Fruit fly (Drosophila melanogaster) whole organism, embryonic: ENCODE results near the gene CG13043.

ENCODE experiments used
- CG11723 ChIP-seq: fragments of 200-800 bp; sonication (Bioruptor generic); optimal IDR thresholded peaks from 2 replicates; lab custom pipeline; 2017; ENCODE audit warnings: missing biosample characterization, mild to moderate bottlenecking, missing genetic modification characterization
- CG13287 ChIP-seq: fragments of 200-800 bp; sonication (Bioruptor generic); IDR thresholded peaks from 2 replicates; pipeline ENCODE4 v1.3.6; 2022; ENCODE audit warnings: missing biosample characterization, missing genetic modification characterization; ENCODE audit not compliant: partially characterized antibody
- CG13296 ChIP-seq: fragments of 200-800 bp; sonication (Bioruptor generic); optimal IDR thresholded peaks from 3 replicates; lab custom pipeline; 2018; ENCODE audit warnings: missing biosample characterization, mild to moderate bottlenecking, missing genetic modification characterization
- CG14860 ChIP-seq: fragments of 200-800 bp; sonication (Bioruptor generic); IDR thresholded peaks from 3 replicates; pipeline ENCODE4 v1.3.6; 2022; ENCODE audit warnings: missing biosample characterization, missing genetic modification characterization; ENCODE audit not compliant: partially characterized antibody
- CG15269 ChIP-seq: fragments of 200-800 bp; sonication (Bioruptor generic); optimal IDR thresholded peaks from 2 replicates; lab custom pipeline; 2018; ENCODE audit warnings: missing biosample characterization, mild to moderate bottlenecking, missing genetic modification characterization, moderate library complexity
- CG15479 ChIP-seq: fragments of 200-800 bp; sonication (Bioruptor generic); optimal IDR thresholded peaks from 3 replicates; lab custom pipeline; 2019; ENCODE audit warnings: missing biosample characterization, mild to moderate bottlenecking, missing genetic modification characterization, moderate library complexity
- CG16815 ChIP-seq: fragments of 200-800 bp; sonication (Bioruptor generic); optimal IDR thresholded peaks from 3 replicates; lab custom pipeline; 2017; ENCODE audit warnings: missing biosample characterization, mild to moderate bottlenecking, missing genetic modification characterization
- CG17328 ChIP-seq: fragments of 200-800 bp; sonication (Bioruptor generic); IDR thresholded peaks from 2 replicates; pipeline ENCODE4 v1.3.6; 2022; ENCODE audit warnings: missing biosample characterization, missing genetic modification characterization
- CG17612 ChIP-seq: fragments of 200-800 bp; sonication (Bioruptor generic); IDR thresholded peaks from 2 replicates; pipeline ENCODE4 v1.3.6; 2022; ENCODE audit warnings: missing biosample characterization, missing genetic modification characterization
- CG18011 ChIP-seq: fragments of 200-800 bp; sonication (Bioruptor generic); optimal IDR thresholded peaks from 2 replicates; lab custom pipeline; 2017; ENCODE audit warnings: missing biosample characterization, missing genetic modification characterization, mild to moderate bottlenecking, moderate library complexity, missing genotype
- CG30403 ChIP-seq: fragments of 200-800 bp; sonication (Bioruptor generic); optimal IDR thresholded peaks from 3 replicates; lab custom pipeline; 2016; ENCODE audit warnings: missing biosample characterization, missing genetic modification characterization
- CG31365 ChIP-seq: fragments of 200-800 bp; sonication (Bioruptor generic); optimal IDR thresholded peaks from 2 replicates; lab custom pipeline; 2018; ENCODE audit warnings: missing biosample characterization, mild to moderate bottlenecking, missing genetic modification characterization
- CG3726 ChIP-seq: fragments of 200-800 bp; sonication (Bioruptor generic); IDR thresholded peaks from 3 replicates; pipeline ENCODE4, ENCODE4 v1.3.6; 2022; ENCODE audit warnings: missing biosample characterization, missing genetic modification characterization
- CG7271 ChIP-seq: fragments of 200-800 bp; sonication (Bioruptor generic); optimal IDR thresholded peaks from 2 replicates; lab custom pipeline; 2018; ENCODE audit warnings: missing biosample characterization, mild to moderate bottlenecking, missing genetic modification characterization, moderate library complexity
- CG7556 ChIP-seq: fragments of 200-800 bp; sonication (Bioruptor generic); optimal IDR thresholded peaks from 2 replicates; lab custom pipeline; 2017; ENCODE audit warnings: missing biosample characterization, mild to moderate bottlenecking, missing genetic modification characterization
- CG7928 ChIP-seq: fragments of 200-800 bp; sonication (Bioruptor generic); optimal IDR thresholded peaks from 2 replicates; lab custom pipeline; 2017; ENCODE audit warnings: missing biosample characterization, mild to moderate bottlenecking, missing genetic modification characterization
- CG9609 ChIP-seq: fragments of 200-800 bp; sonication (Bioruptor generic); optimal IDR thresholded peaks from 3 replicates; lab custom pipeline; 2016; ENCODE audit warnings: missing biosample characterization, missing genetic modification characterization
- CG9727 ChIP-seq: fragments of 200-800 bp; sonication (Bioruptor generic); optimal IDR thresholded peaks from 3 replicates; lab custom pipeline; 2017; ENCODE audit warnings: missing biosample characterization, mild to moderate bottlenecking, missing genetic modification characterization
- CG9876 ChIP-seq: fragments of 200-800 bp; sonication (Bioruptor generic); optimal IDR thresholded peaks from 2 replicates; lab custom pipeline; 2016; ENCODE audit warnings: missing biosample characterization, missing genetic modification characterization
- CkIIα-i1 ChIP-seq: fragments of 200-800 bp; sonication (Bioruptor generic); IDR thresholded peaks from 2 replicates; pipeline ENCODE4 v1.3.6; 2022; ENCODE audit warnings: missing biosample characterization, missing genetic modification characterization
- D19A ChIP-seq: fragments of 200-800 bp; optimal IDR thresholded peaks from 3 replicates; lab custom pipeline; 2019; ENCODE audit warnings: missing biosample characterization, mild to moderate bottlenecking, missing genetic modification characterization, moderate library complexity
- Dad ChIP-seq: fragments of 200-800 bp; sonication (Bioruptor generic); optimal IDR thresholded peaks from 3 replicates; lab custom pipeline; 2016; ENCODE audit warnings: missing biosample characterization, missing genetic modification characterization
- Doc3 ChIP-seq: fragments of 200-800 bp; sonication (Bioruptor generic); IDR thresholded peaks from 3 replicates; pipeline ENCODE4 v1.3.6; 2022; ENCODE audit warnings: missing biosample characterization, missing genetic modification characterization; ENCODE audit not compliant: partially characterized antibody
- Ets97D ChIP-seq: fragments of 200-800 bp; sonication (Bioruptor generic); optimal IDR thresholded peaks from 3 replicates; lab custom pipeline; 2016; ENCODE audit warnings: missing biosample characterization, missing genetic modification characterization
- H15 ChIP-seq: fragments of 200-800 bp; sonication (Bioruptor generic); IDR thresholded peaks from 3 replicates; pipeline ENCODE4 v1.3.6; 2022; ENCODE audit warnings: missing biosample characterization, missing genetic modification characterization
- HLH54F ChIP-seq: fragments of 200-800 bp; sonication (Bioruptor generic); optimal IDR thresholded peaks from 3 replicates; lab custom pipeline; 2016; ENCODE audit warnings: missing biosample characterization, missing genetic modification characterization
- HmgZ ChIP-seq: fragments of 200-800 bp; sonication (Bioruptor generic); optimal IDR thresholded peaks from 2 replicates; lab custom pipeline; 2018; ENCODE audit warnings: missing biosample characterization, mild to moderate bottlenecking, missing genetic modification characterization
- Hr39 ChIP-seq: fragments of >200 bp; optimal IDR thresholded peaks from 2 replicates; lab custom pipeline; 2017
- Hsf ChIP-seq: fragments of 200-800 bp; sonication (Bioruptor generic); optimal IDR thresholded peaks from 3 replicates; lab custom pipeline; 2016; ENCODE audit warnings: missing biosample characterization, missing genetic modification characterization
- NC2β ChIP-seq: fragments of 200-800 bp; sonication (Bioruptor generic); optimal IDR thresholded peaks from 2 replicates; lab custom pipeline; 2016; ENCODE audit warnings: missing biosample characterization, missing genetic modification characterization
- Oaz ChIP-seq: fragments of 200-800 bp; sonication (Bioruptor generic); IDR thresholded peaks from 2 replicates; pipeline ENCODE4 v1.3.6; 2022; ENCODE audit warnings: missing biosample characterization, missing genetic modification characterization
- Pdp1 ChIP-seq, 2 experiments: fragments of 200-800 bp; sonication (Bioruptor generic); optimal IDR thresholded peaks; 3 replicates each; lab custom pipeline; 2016; ENCODE audit warnings: missing biosample characterization in 2 of 2, missing genetic modification characterization in 2 of 2, mild to moderate bottlenecking in 1 of 2, moderate library complexity in 1 of 2
- Poxn ChIP-seq: fragments of 200-800 bp; sonication (Bioruptor generic); IDR thresholded peaks from 2 replicates; pipeline ENCODE4 v1.3.6; 2022; ENCODE audit warnings: missing biosample characterization, missing genetic modification characterization
- Ravus ChIP-seq: fragments of 200-800 bp; sonication (Bioruptor generic); IDR thresholded peaks from 2 replicates; pipeline ENCODE4 v1.3.6; 2022; ENCODE audit warnings: missing biosample characterization, missing genetic modification characterization
- Xrp1 ChIP-seq: fragments of 200-800 bp; sonication (Bioruptor generic); IDR thresholded peaks from 2 replicates; pipeline ENCODE4 v1.3.6; 2022; ENCODE audit warnings: missing biosample characterization, missing genetic modification characterization
- abd-A ChIP-seq: fragments of 200-800 bp; sonication (Bioruptor generic); optimal IDR thresholded peaks from 3 replicates; lab custom pipeline; 2019; ENCODE audit warnings: missing biosample characterization, mild to moderate bottlenecking, missing genetic modification characterization, moderate library complexity
- ato ChIP-seq: fragments of 200-800 bp; sonication (Bioruptor generic); IDR thresholded peaks from 2 replicates; pipeline ENCODE4 v1.3.6; 2022; ENCODE audit warnings: missing biosample characterization, missing genetic modification characterization; ENCODE audit not compliant: partially characterized antibody
- dati ChIP-seq: fragments of 200-800 bp; sonication (Bioruptor generic); IDR thresholded peaks from 2 replicates; pipeline ENCODE4 v1.3.6; 2022; ENCODE audit warnings: missing biosample characterization, missing genetic modification characterization
- disco-r ChIP-seq: fragments of 200-800 bp; sonication (Bioruptor generic); optimal IDR thresholded peaks from 2 replicates; lab custom pipeline; 2016; ENCODE audit warnings: missing biosample characterization, missing genetic modification characterization
- en ChIP-seq: fragments of 200-800 bp; sonication (Bioruptor generic); optimal IDR thresholded peaks from 2 replicates; lab custom pipeline; 2016; ENCODE audit warnings: missing biosample characterization, missing genetic modification characterization
- esg ChIP-seq: fragments of 200-800 bp; sonication (Bioruptor generic); conservative IDR thresholded peaks from 2 replicates; pipeline ENCODE4 v1.3.6; 2022; ENCODE audit warnings: missing biosample characterization, missing genetic modification characterization
- grn ChIP-seq: fragments of 200-800 bp; sonication (Bioruptor generic); optimal IDR thresholded peaks from 3 replicates; lab custom pipeline; 2017; ENCODE audit warnings: missing biosample characterization, missing genetic modification characterization
- ind ChIP-seq: fragments of 200-800 bp; sonication (Bioruptor generic); optimal IDR thresholded peaks from 3 replicates; lab custom pipeline; 2016; ENCODE audit warnings: missing biosample characterization, missing genetic modification characterization
- lmd ChIP-seq: fragments of 200-800 bp; sonication (Bioruptor generic); IDR thresholded peaks from 2 replicates; pipeline ENCODE4 v1.3.6; 2022; ENCODE audit warnings: missing biosample characterization, missing genetic modification characterization
- lov ChIP-seq, 2 experiments: fragments of 200-800 bp in 1 of 2; fragments of >200 bp in 1 of 2; sonication (Bioruptor generic) in 1 of 2; IDR thresholded peaks in 1 of 2; optimal IDR thresholded peaks in 1 of 2; 2 replicates in 1 of 2; 3 replicates in 1 of 2; pipeline versions ENCODE4 v1.3.6 to Lab custom; 2017 to 2022; ENCODE audit warnings: missing biosample characterization in 1 of 2, missing genetic modification characterization in 1 of 2
- onecut ChIP-seq: fragments of 200-800 bp; sonication (Bioruptor generic); IDR thresholded peaks from 2 replicates; pipeline ENCODE4 v1.3.6; 2022; ENCODE audit warnings: missing biosample characterization, missing genetic modification characterization
- pho ChIP-seq: fragments of 200-800 bp; sonication (Bioruptor generic); optimal IDR thresholded peaks from 2 replicates; lab custom pipeline; 2016; ENCODE audit warnings: missing biosample characterization, missing genetic modification characterization
- sens ChIP-seq: fragments of 200-800 bp; sonication (Bioruptor generic); peaks from one replicate; lab custom pipeline; 2016; ENCODE audit warnings: missing biosample characterization, missing genetic modification characterization
- sisA ChIP-seq: fragments of 200-800 bp; sonication (Bioruptor generic); IDR thresholded peaks from 2 replicates; pipeline ENCODE4 v1.3.6; 2022; ENCODE audit warnings: missing biosample characterization, missing genetic modification characterization
- sqz ChIP-seq: fragments of 200-800 bp; sonication (Bioruptor generic); optimal IDR thresholded peaks from 3 replicates; lab custom pipeline; 2018; ENCODE audit warnings: missing biosample characterization, mild to moderate bottlenecking, missing genetic modification characterization
- stwl ChIP-seq: fragments of 200-800 bp; sonication (Bioruptor generic); optimal IDR thresholded peaks from 3 replicates; lab custom pipeline; 2018; ENCODE audit warnings: missing biosample characterization, mild to moderate bottlenecking, missing genetic modification characterization, moderate library complexity
- tup ChIP-seq: fragments of 200-800 bp; sonication (Bioruptor generic); optimal IDR thresholded peaks from 2 replicates; lab custom pipeline; 2016; ENCODE audit warnings: missing biosample characterization, mild to moderate bottlenecking, missing genetic modification characterization, moderate library complexity
- usp ChIP-seq: fragments of >200 bp; optimal IDR thresholded peaks from 2 replicates; lab custom pipeline; 2017; ENCODE audit warnings: missing biosample characterization, missing genetic modification characterization

Gene CG13043

DNA sequence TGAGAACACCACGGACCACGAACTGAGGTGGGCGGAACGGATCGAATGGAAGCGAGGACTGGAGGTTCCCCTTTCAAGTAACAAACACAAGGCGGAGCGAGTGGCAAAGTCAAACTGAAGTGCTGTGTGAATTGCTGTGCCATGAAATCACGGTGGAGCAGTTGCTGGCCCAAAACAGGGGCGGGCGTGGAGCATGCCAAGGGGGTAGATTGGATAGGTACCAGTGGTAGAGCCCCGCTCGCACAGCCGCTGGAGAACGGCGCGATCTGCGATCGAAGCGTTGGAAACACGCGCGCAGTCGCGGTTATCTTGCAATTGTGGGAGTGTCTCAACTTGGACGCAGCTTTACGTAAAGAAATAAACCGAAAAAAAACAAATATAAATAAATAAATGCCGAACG lies 22.1 kb upstream of the CG13043 start, which contains the start of gene CG13038:
CG13038 (minus strand) TSS at position 118 of the 400 bp plus-strand sequence.
- no peak for TF ChIP-seq pho
- no peak for TF ChIP-seq CG7271
- TF ChIP-seq CG31365, result no peak
- no peak for TF ChIP-seq CG17612
- no peak for TF ChIP-seq CG9876 (GFP tag; lab: Kevin White, UChicago)
- no peak for TF ChIP-seq Ravus
- no peak for TF ChIP-seq CG15269 (tag; lab: Kevin White, UChicago)
- no peak for TF ChIP-seq HmgZ
- no peak for TF ChIP-seq grn (GFP tag; lab: Kevin White, UChicago)
- no peak for TF ChIP-seq CG14860 (GFP tag; lab: Robert Waterston, UW)
- TF ChIP-seq CG9609 (GFP tag; lab: Kevin White, UChicago), result no peak
- no peak for TF ChIP-seq NC2β (GFP tag; lab: Kevin White, UChicago)
- no peak for TF ChIP-seq onecut (GFP tag; lab: Robert Waterston, UW)
- TF ChIP-seq CG30403 (GFP tag; lab: Kevin White, UChicago), result no peak
- TF ChIP-seq CG18011 (GFP tag; lab: Kevin White, UChicago), result no peak
- TF ChIP-seq CG7928 (GFP tag; lab: Kevin White, UChicago), result no peak
- TF ChIP-seq ato (GFP tag; lab: Robert Waterston, UW), result no peak
- TF ChIP-seq en (GFP tag; lab: Kevin White, UChicago), result no peak
- TF ChIP-seq Hr39 (lab: Kevin White, UChicago), result no peak
- no peak for TF ChIP-seq CG3726 (GFP tag; lab: Robert Waterston, UW)
- TF ChIP-seq sqz (GFP tag; lab: Kevin White, UChicago), result peak; percentile 6
- TF ChIP-seq CG17328 (GFP tag; lab: Robert Waterston, UW), result no peak
- no peak for TF ChIP-seq abd-A (tag; lab: Kevin White, UChicago)
- no peak for TF ChIP-seq Doc3 (GFP tag; lab: Robert Waterston, UW)
- TF ChIP-seq disco-r (GFP tag; lab: Kevin White, UChicago), result no peak
- TF ChIP-seq D19A (tag; lab: Kevin White, UChicago), result no peak
- no peak for TF ChIP-seq usp (GFP tag; lab: Kevin White, UChicago)
- TF ChIP-seq Xrp1 (GFP tag; lab: Robert Waterston, UW), result no peak
- TF ChIP-seq Dad, result no peak
- TF ChIP-seq Ets97D (GFP tag; lab: Kevin White, UChicago), result no peak
- TF ChIP-seq esg (GFP tag; lab: Robert Waterston, UW), result no peak
- TF ChIP-seq HLH54F, result no peak
- no peak for TF ChIP-seq stwl (tag; lab: Kevin White, UChicago)
- TF ChIP-seq lov (optimal IDR thresholded peaks at IDR 0.05; lab: Kevin White, UChicago), result no peak
- TF ChIP-seq lov (GFP tag; IDR thresholded peaks at IDR 0.05; lab: Robert Waterston, UW), result no peak
- peak; percentile 13; the same call in 1 of the 2 replicates for TF ChIP-seq lmd (GFP tag; lab: Robert Waterston, UW)
- no peak for TF ChIP-seq CG7556
- no peak for TF ChIP-seq Poxn (GFP tag; lab: Robert Waterston, UW)
- no peak for TF ChIP-seq CG13287 (GFP tag; lab: Robert Waterston, UW)
- TF ChIP-seq Hsf (GFP tag; lab: Kevin White, UChicago), result no peak
- no peak for TF ChIP-seq Pdp1 (GFP tag; optimal IDR thresholded peaks at IDR 0.05; lab: Kevin White, UChicago)
- no peak for TF ChIP-seq CG9727 (GFP tag; lab: Kevin White, UChicago)
- no peak for TF ChIP-seq CG13296
- TF ChIP-seq H15 (GFP tag; lab: Robert Waterston, UW), result no peak
- no peak for TF ChIP-seq CkIIα-i1 (GFP tag; lab: Robert Waterston, UW)
- no peak for TF ChIP-seq CG16815 (GFP tag; lab: Kevin White, UChicago)
- no peak for TF ChIP-seq CG11723 (GFP tag; lab: Kevin White, UChicago)
- TF ChIP-seq sens (GFP tag; lab: Kevin White, UChicago), result no peak
- no peak for TF ChIP-seq sisA (GFP tag; lab: Robert Waterston, UW)
- TF ChIP-seq Oaz (GFP tag; lab: Robert Waterston, UW), result no peak
- no peak for TF ChIP-seq ind
- no peak for TF ChIP-seq dati
- no peak for TF ChIP-seq CG15479
- TF ChIP-seq tup (GFP tag; lab: Kevin White, UChicago), result no peak
